Worm (Caenorhabditis elegans) whole organism, L3 larva: ENCODE results near the gene tmem-24.

ENCODE experiments used
- jun-1 ChIP-seq: fragments of 150-350 bp; optimal IDR thresholded peaks from 2 replicates; lab custom pipeline; 2014; ENCODE audit warnings: missing biosample characterization, missing genetic modification reagents, missing genetic modification characterization
- pqm-1 ChIP-seq: fragments of 150-350 bp; optimal IDR thresholded peaks from 2 replicates; lab custom pipeline; 2017; ENCODE audit warnings: missing biosample characterization, missing genetic modification characterization, inconsistent platforms
- unc-39 ChIP-seq: sonication (generic microtip); optimal IDR thresholded peaks from 4 replicates; lab custom pipeline; 2017; ENCODE audit warnings: missing biosample characterization, missing genetic modification characterization
- unc-62 ChIP-seq: fragments of 150-350 bp; sonication (generic microtip); optimal IDR thresholded peaks from 4 replicates; lab custom pipeline; 2014; ENCODE audit warnings: missing biosample characterization, missing genetic modification reagents, missing genetic modification characterization
- zag-1 ChIP-seq: fragments of 150-350 bp; optimal IDR thresholded peaks from 2 replicates; lab custom pipeline; 2014; ENCODE audit warnings: missing biosample characterization, missing genetic modification characterization

DNA sequence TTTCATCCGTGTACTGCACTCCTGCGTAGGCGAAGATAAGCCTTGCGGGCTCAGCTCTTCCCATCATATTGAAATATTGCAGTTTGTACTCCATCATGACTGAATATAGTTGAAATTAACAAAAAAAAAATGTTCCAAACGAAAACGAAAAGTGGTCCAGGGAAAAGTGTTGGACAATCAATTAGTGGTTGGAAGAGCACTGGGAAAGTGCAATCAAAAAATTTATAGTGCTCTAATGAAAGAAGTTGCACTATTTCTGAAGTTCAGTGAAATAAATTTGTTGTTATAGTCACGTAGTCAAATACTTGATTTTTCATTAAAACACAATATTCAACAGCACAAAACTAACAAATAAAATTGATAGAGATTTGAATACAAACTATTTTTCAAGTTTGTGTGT is 11.0 kb downstream of the tmem-24 start, which contains the start of gene gst-11:
- TF ChIP-seq unc-62 (no peak), unc-39 (tag; lab: Kevin White, UChicago) (no peak), jun-1 (tag; lab: Kevin White, UChicago) (no peak), zag-1 (tag; lab: Kevin White, UChicago) (no peak), pqm-1 (tag; lab: Kevin White, UChicago) (no peak)
